Worm (Caenorhabditis elegans): ENCODE results near the gene Y39B6A.10.

DNA sequence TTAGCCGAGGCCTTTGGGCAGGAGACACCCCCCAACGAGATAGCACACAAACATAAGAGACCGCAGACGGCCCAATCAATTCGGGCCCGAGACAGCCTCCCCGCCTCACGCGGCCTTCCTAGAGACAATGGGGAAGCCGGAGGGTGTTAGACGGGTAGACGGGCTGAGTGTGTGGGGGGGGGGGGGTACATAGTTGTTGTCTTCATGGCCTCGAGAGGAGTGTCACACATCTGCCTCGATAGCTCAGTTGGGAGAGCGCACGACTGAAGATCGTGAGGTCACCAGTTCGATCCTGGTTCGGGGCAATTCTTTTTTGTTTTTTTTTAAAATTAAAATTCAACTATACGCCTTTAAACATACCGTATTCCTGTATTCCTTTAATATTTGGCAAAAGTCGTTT, 7.6 kb downstream of the Y39B6A.10 start:
- peak; percentile 23 for TF ChIP-seq skn-1 (tag; optimal IDR thresholded peaks at IDR 0.05)
- TF ChIP-seq ztf-4 (tag; optimal IDR thresholded peaks at IDR 0.05), result no peak

Data from whole organism, L3 larva.